Fruit fly (Drosophila melanogaster) whole organism, embryonic: ENCODE measurements around the gene Mrgn1.

Source experiments
- Bgb ChIP-seq: fragments of 200-800 bp; sonication (Bioruptor generic); IDR thresholded peaks from 2 replicates; pipeline ENCODE4 v1.3.6; 2022; ENCODE audit warnings: missing biosample characterization, missing genetic modification characterization; ENCODE audit not compliant: partially characterized antibody
- C15 ChIP-seq: fragments of 200-800 bp; sonication (Bioruptor generic); IDR thresholded peaks from 3 replicates; pipeline ENCODE4 v1.3.6; 2022; ENCODE audit warnings: missing biosample characterization, missing genetic modification characterization
- CG10543 ChIP-seq: fragments of 200-800 bp; sonication (Bioruptor generic); optimal IDR thresholded peaks from 3 replicates; lab custom pipeline; 2017; ENCODE audit warnings: missing biosample characterization, mild to moderate bottlenecking, missing genetic modification characterization, moderate library complexity
- CG10565 ChIP-seq: fragments of 200-800 bp; sonication (Bioruptor generic); optimal IDR thresholded peaks from 3 replicates; lab custom pipeline; 2016; ENCODE audit warnings: missing biosample characterization, mild to moderate bottlenecking, missing genetic modification characterization
- CG13296 ChIP-seq: fragments of 200-800 bp; sonication (Bioruptor generic); optimal IDR thresholded peaks from 3 replicates; lab custom pipeline; 2018; ENCODE audit warnings: missing biosample characterization, mild to moderate bottlenecking, missing genetic modification characterization
- CG14441 ChIP-seq: fragments of 200-800 bp; sonication (Bioruptor generic); IDR thresholded peaks from 2 replicates; pipeline ENCODE4 v1.3.6; 2022; ENCODE audit warnings: missing biosample characterization, missing genetic modification characterization
- CG16813 ChIP-seq: fragments of 200-800 bp; sonication (Bioruptor generic); IDR thresholded peaks from 3 replicates; pipeline ENCODE4 v1.3.6; 2022; ENCODE audit warnings: missing biosample characterization, missing genetic modification characterization; ENCODE audit not compliant: partially characterized antibody
- CG17802 ChIP-seq: fragments of 200-800 bp; sonication (Bioruptor generic); optimal IDR thresholded peaks from 2 replicates; lab custom pipeline; 2018; ENCODE audit warnings: missing biosample characterization, mild to moderate bottlenecking, missing genetic modification characterization, moderate library complexity
- CG2129 ChIP-seq: fragments of 200-800 bp; sonication (Bioruptor generic); IDR thresholded peaks from 2 replicates; pipeline ENCODE4 v1.3.6; 2022; ENCODE audit warnings: missing biosample characterization, missing genetic modification characterization; ENCODE audit not compliant: partially characterized antibody
- CG2199 ChIP-seq: fragments of 200-800 bp; sonication (Bioruptor generic); IDR thresholded peaks from 3 replicates; pipeline ENCODE4 v1.3.6; 2022; ENCODE audit warnings: missing biosample characterization, missing genetic modification characterization
- CG31365 ChIP-seq: fragments of 200-800 bp; sonication (Bioruptor generic); optimal IDR thresholded peaks from 2 replicates; lab custom pipeline; 2018; ENCODE audit warnings: missing biosample characterization, mild to moderate bottlenecking, missing genetic modification characterization
- CG34224 ChIP-seq: fragments of 200-800 bp; sonication (Bioruptor generic); IDR thresholded peaks from 3 replicates; pipeline ENCODE4 v1.3.6; 2022; ENCODE audit warnings: missing biosample characterization, missing genetic modification characterization; ENCODE audit not compliant: partially characterized antibody
- CG34376 ChIP-seq: fragments of 200-800 bp; sonication (Bioruptor generic); optimal IDR thresholded peaks from 2 replicates; lab custom pipeline; 2018; ENCODE audit warnings: missing biosample characterization, mild to moderate bottlenecking, missing genetic modification characterization
- CG42726 ChIP-seq: fragments of 200-800 bp; sonication (Bioruptor generic); IDR thresholded peaks from 2 replicates; pipeline ENCODE4 v1.3.6; 2022; ENCODE audit warnings: missing biosample characterization, missing genetic modification characterization; ENCODE audit not compliant: partially characterized antibody
- CG7372 ChIP-seq: fragments of 200-800 bp; sonication (Bioruptor generic); IDR thresholded peaks from 2 replicates; pipeline ENCODE4 v1.3.6; 2022; ENCODE audit warnings: missing biosample characterization, missing genetic modification characterization
- CG7745 ChIP-seq: fragments of 200-800 bp; sonication (Bioruptor generic); optimal IDR thresholded peaks from 2 replicates; lab custom pipeline; 2018; ENCODE audit warnings: missing biosample characterization, mild to moderate bottlenecking, missing genetic modification characterization, moderate library complexity
- CG7987 ChIP-seq: fragments of 200-800 bp; sonication (Bioruptor generic); optimal IDR thresholded peaks from 2 replicates; lab custom pipeline; 2018; ENCODE audit warnings: missing biosample characterization, mild to moderate bottlenecking, missing genetic modification characterization, moderate library complexity
- CG8290 ChIP-seq, 3 experiments: fragments of 200-800 bp; sonication (Bioruptor generic); optimal IDR thresholded peaks; 2 replicates each; lab custom pipeline; 2016 to 2019; ENCODE audit warnings: missing biosample characterization in 3 of 3, missing genetic modification characterization in 3 of 3, mild to moderate bottlenecking in 2 of 3, moderate library complexity in 1 of 3
- D19A ChIP-seq: fragments of 200-800 bp; optimal IDR thresholded peaks from 3 replicates; lab custom pipeline; 2019; ENCODE audit warnings: missing biosample characterization, mild to moderate bottlenecking, missing genetic modification characterization, moderate library complexity
- Dbx ChIP-seq: fragments of 200-800 bp; sonication (Bioruptor generic); IDR thresholded peaks from 3 replicates; pipeline ENCODE4 v1.3.6; 2022; ENCODE audit warnings: missing biosample characterization, missing genetic modification characterization
- Dref ChIP-seq: fragments of 200-800 bp; sonication (Bioruptor generic); IDR thresholded peaks from 2 replicates; pipeline ENCODE4 v1.3.6; 2022; ENCODE audit warnings: missing biosample characterization, missing genetic modification characterization
- Elba2 ChIP-seq: fragments of 200-800 bp; sonication (Bioruptor generic); optimal IDR thresholded peaks from 3 replicates; lab custom pipeline; 2016; ENCODE audit warnings: missing biosample characterization, missing genetic modification characterization
- GATAe ChIP-seq: fragments of 200-800 bp; sonication (Bioruptor generic); conservative IDR thresholded peaks from 2 replicates; pipeline ENCODE4 v1.3.6; 2022; ENCODE audit warnings: missing biosample characterization, missing genetic modification characterization
- HLH3B ChIP-seq: fragments of 200-800 bp; sonication (Bioruptor generic); IDR thresholded peaks from 2 replicates; pipeline ENCODE4 v1.3.6; 2022; ENCODE audit warnings: missing biosample characterization, missing genetic modification characterization
- Hmr ChIP-seq: fragments of 200-800 bp; sonication (Bioruptor generic); optimal IDR thresholded peaks from 3 replicates; lab custom pipeline; 2017; ENCODE audit warnings: mild to moderate bottlenecking, missing biosample characterization, missing genetic modification reagents, missing genetic modification characterization
- Hr78 ChIP-seq, 2 experiments: fragments of 200-800 bp in 1 of 2; fragments of >200 bp in 1 of 2; sonication (Bioruptor generic) in 1 of 2; optimal IDR thresholded peaks; 2 replicates each; lab custom pipeline; 2017 to 2019; ENCODE audit warnings: missing biosample characterization in 2 of 2, missing genetic modification characterization in 2 of 2, mild to moderate bottlenecking in 1 of 2, moderate library complexity in 1 of 2
- Med ChIP-seq: fragments of 200-800 bp; sonication (Bioruptor generic); peaks from one replicate; lab custom pipeline; 2016; ENCODE audit warnings: missing biosample characterization, missing genetic modification characterization, mild to moderate bottlenecking, inconsistent platforms, moderate library complexity
- Nf-YC ChIP-seq: fragments of 200-800 bp; optimal IDR thresholded peaks from 3 replicates; lab custom pipeline; 2019; ENCODE audit warnings: missing biosample characterization, mild to moderate bottlenecking, missing genetic modification characterization, moderate library complexity
- ab ChIP-seq: fragments of 200-800 bp; sonication (Bioruptor generic); optimal IDR thresholded peaks from 2 replicates; lab custom pipeline; 2016; ENCODE audit warnings: missing biosample characterization, missing genetic modification characterization
- aop ChIP-seq: fragments of 200-800 bp; sonication (Bioruptor generic); IDR thresholded peaks from 2 replicates; pipeline ENCODE4 v1.3.6; 2022; ENCODE audit warnings: missing biosample characterization, missing genetic modification characterization
- crol ChIP-seq: fragments of 200-800 bp; sonication (Bioruptor generic); IDR thresholded peaks from 2 replicates; pipeline ENCODE4 v1.3.6; 2022; ENCODE audit warnings: missing biosample characterization, missing genetic modification characterization
- dan ChIP-seq: fragments of 200-800 bp; sonication (Bioruptor generic); IDR thresholded peaks from 2 replicates; pipeline ENCODE4 v1.3.6; 2022; ENCODE audit warnings: missing biosample characterization, missing genetic modification characterization
- dati ChIP-seq: fragments of 200-800 bp; sonication (Bioruptor generic); IDR thresholded peaks from 2 replicates; pipeline ENCODE4 v1.3.6; 2022; ENCODE audit warnings: missing biosample characterization, missing genetic modification characterization
- exex ChIP-seq: fragments of 200-800 bp; sonication (Bioruptor generic); optimal IDR thresholded peaks from 4 replicates; lab custom pipeline; 2018; ENCODE audit warnings: missing biosample characterization, mild to moderate bottlenecking, missing genetic modification characterization, moderate library complexity
- grn ChIP-seq: fragments of 200-800 bp; sonication (Bioruptor generic); optimal IDR thresholded peaks from 3 replicates; lab custom pipeline; 2017; ENCODE audit warnings: missing biosample characterization, missing genetic modification characterization
- hbn ChIP-seq: fragments of 200-800 bp; sonication (Bioruptor generic); IDR thresholded peaks from 2 replicates; pipeline ENCODE4 v1.3.6; 2022; ENCODE audit warnings: missing biosample characterization, missing genetic modification characterization; ENCODE audit not compliant: partially characterized antibody
- hkb ChIP-seq, 2 experiments: fragments of 200-800 bp in 1 of 2; fragments of >200 bp in 1 of 2; sonication (Bioruptor generic) in 1 of 2; IDR thresholded peaks in 1 of 2; optimal IDR thresholded peaks in 1 of 2; 2 replicates each; pipeline versions ENCODE4 v1.3.6 to Lab custom; 2017 to 2022; ENCODE audit warnings: missing biosample characterization in 1 of 2, missing genetic modification characterization in 1 of 2
- ken ChIP-seq: fragments of 200-800 bp; sonication (Bioruptor generic); IDR thresholded peaks from 3 replicates; pipeline ENCODE4 v1.3.6; 2022; ENCODE audit warnings: missing biosample characterization, missing genetic modification characterization
- lab ChIP-seq: fragments of 200-800 bp; sonication (Bioruptor generic); optimal IDR thresholded peaks from 3 replicates; lab custom pipeline; 2017; ENCODE audit warnings: missing biosample characterization, missing genetic modification characterization, mild to moderate bottlenecking, moderate library complexity, missing genetic modification reagents
- maf-S ChIP-seq: fragments of 200-800 bp; sonication (Bioruptor generic); optimal IDR thresholded peaks from 2 replicates; lab custom pipeline; 2016; ENCODE audit warnings: missing biosample characterization, missing genetic modification characterization
- org-1 ChIP-seq: fragments of 200-800 bp; sonication (Bioruptor generic); optimal IDR thresholded peaks from 2 replicates; lab custom pipeline; 2017; ENCODE audit warnings: missing biosample characterization, missing genetic modification characterization
- pum ChIP-seq: fragments of 200-800 bp; sonication (Bioruptor generic); optimal IDR thresholded peaks from 2 replicates; lab custom pipeline; 2016; ENCODE audit warnings: missing biosample characterization, missing genetic modification characterization
- row ChIP-seq: fragments of 200-800 bp; sonication (Bioruptor generic); IDR thresholded peaks from 3 replicates; pipeline ENCODE4 v1.3.6; 2022; ENCODE audit warnings: missing biosample characterization, missing genetic modification characterization
- sd ChIP-seq: fragments of 200-800 bp; sonication (Bioruptor generic); optimal IDR thresholded peaks from 3 replicates; lab custom pipeline; 2018; ENCODE audit warnings: missing biosample characterization, mild to moderate bottlenecking, missing genetic modification characterization, moderate library complexity
- sens ChIP-seq: fragments of 200-800 bp; sonication (Bioruptor generic); peaks from one replicate; lab custom pipeline; 2016; ENCODE audit warnings: missing biosample characterization, missing genetic modification characterization
- slbo ChIP-seq: fragments of 200-800 bp; sonication (Bioruptor generic); IDR thresholded peaks from 2 replicates; pipeline ENCODE4 v1.3.6; 2022; ENCODE audit warnings: missing biosample characterization, missing genetic modification characterization
- ssp ChIP-seq: fragments of 200-800 bp; sonication (Bioruptor generic); IDR thresholded peaks from 2 replicates; pipeline ENCODE4 v1.3.6; 2022; ENCODE audit warnings: missing biosample characterization, missing genetic modification characterization
- stwl ChIP-seq: fragments of 200-800 bp; sonication (Bioruptor generic); optimal IDR thresholded peaks from 3 replicates; lab custom pipeline; 2018; ENCODE audit warnings: missing biosample characterization, mild to moderate bottlenecking, missing genetic modification characterization, moderate library complexity
- sug ChIP-seq: fragments of 200-800 bp; optimal IDR thresholded peaks from 2 replicates; lab custom pipeline; 2019; ENCODE audit warnings: missing biosample characterization, mild to moderate bottlenecking, missing genetic modification characterization, moderate library complexity
- wdn ChIP-seq: fragments of 200-800 bp; sonication (Bioruptor generic); IDR thresholded peaks from 2 replicates; pipeline ENCODE4 v1.3.6; 2022; ENCODE audit warnings: missing biosample characterization, missing genetic modification characterization

The Mrgn1 gene

DNA sequence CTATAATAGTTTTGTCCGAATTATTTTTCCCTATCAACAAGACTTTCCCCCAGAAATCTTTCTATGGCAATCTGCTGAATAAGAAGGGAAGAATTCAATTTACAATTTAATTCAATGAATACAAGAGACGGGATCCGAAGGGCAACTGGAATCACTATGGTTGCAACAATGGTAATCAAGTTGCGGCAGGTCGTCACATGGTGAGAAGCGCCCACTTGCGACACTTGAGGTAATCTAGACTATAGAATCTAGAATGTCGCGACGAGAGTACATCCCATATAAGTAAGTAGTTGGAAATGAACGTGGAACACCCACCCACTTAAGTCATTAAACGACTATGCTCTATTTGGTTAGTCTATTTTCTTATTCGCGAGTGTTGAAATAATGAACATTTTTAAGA is 39.9 kb downstream of the Mrgn1 start:
- no peak for TF ChIP-seq org-1 (GFP tag; lab: Kevin White, UChicago)
- peak; percentile 49 for TF ChIP-seq sug (tag; lab: Kevin White, UChicago)
- TF ChIP-seq CG31365 (tag; lab: Kevin White, UChicago): no peak
- TF ChIP-seq aop: no peak
- TF ChIP-seq C15 (GFP tag; lab: Robert Waterston, UW): no peak
- peak; percentile 18 for TF ChIP-seq CG10543 (GFP tag; lab: Kevin White, UChicago)
- no peak for TF ChIP-seq CG17802 (tag; lab: Kevin White, UChicago)
- TF ChIP-seq Bgb: no peak
- TF ChIP-seq CG2129 (GFP tag; lab: Robert Waterston, UW): no peak
- peak; percentile 38 for TF ChIP-seq slbo (GFP tag; lab: Robert Waterston, UW)
- TF ChIP-seq stwl (tag; lab: Kevin White, UChicago): no peak
- TF ChIP-seq grn (GFP tag; lab: Kevin White, UChicago): peak; percentile 43
- peak; percentile 25 for TF ChIP-seq CG13296 (GFP tag; lab: Kevin White, UChicago)
- TF ChIP-seq hbn (GFP tag; lab: Robert Waterston, UW): no peak
- TF ChIP-seq CG34224 (GFP tag; lab: Robert Waterston, UW): no peak
- no peak for TF ChIP-seq maf-S (GFP tag; lab: Kevin White, UChicago)
- TF ChIP-seq wdn (GFP tag; lab: Robert Waterston, UW): no peak
- TF ChIP-seq crol (GFP tag; lab: Robert Waterston, UW): no peak
- 0 out of 2 replicates have a peak, but pooled peaks have one; percentile 24 for TF ChIP-seq HLH3B
- TF ChIP-seq row (GFP tag; lab: Robert Waterston, UW): 0 out of 3 replicates have a peak, but pooled peaks have one; percentile 5
- peak; percentile 19 for TF ChIP-seq Hmr (GFP tag; lab: Kevin White, UChicago)
- no peak for TF ChIP-seq Hr78 (GFP tag; optimal IDR thresholded peaks at IDR 0.05; lab: Kevin White, UChicago)
- no peak for TF ChIP-seq CG7372
- TF ChIP-seq ab (GFP tag; lab: Kevin White, UChicago): no peak
- 0 out of 2 replicates have a peak, but pooled peaks have one; percentile 9 for TF ChIP-seq CG14441 (GFP tag; lab: Robert Waterston, UW)
- TF ChIP-seq hkb (optimal IDR thresholded peaks at IDR 0.05; lab: Kevin White, UChicago): no peak
- no peak for TF ChIP-seq hkb (GFP tag; IDR thresholded peaks at IDR 0.05; lab: Robert Waterston, UW)
- TF ChIP-seq dati (GFP tag; lab: Robert Waterston, UW): no peak
- TF ChIP-seq exex: peak; percentile 51
- 0 out of 3 replicates have a peak, but pooled peaks have one; percentile 22 for TF ChIP-seq Dbx (GFP tag; lab: Robert Waterston, UW)
- 0 out of 3 replicates have a peak, but pooled peaks have one; percentile 31 for TF ChIP-seq CG2199
- peak; percentile 21 for TF ChIP-seq lab (GFP tag; lab: Kevin White, UChicago)
- no peak for TF ChIP-seq dan (GFP tag; lab: Robert Waterston, UW)
- no peak for TF ChIP-seq CG42726
- TF ChIP-seq CG7987 (GFP tag; lab: Kevin White, UChicago): peak; percentile 1
- TF ChIP-seq Elba2 (GFP tag; lab: Kevin White, UChicago): no peak
- peak; percentile 61 for TF ChIP-seq sens (GFP tag; lab: Kevin White, UChicago)
- no peak for TF ChIP-seq CG7745 (tag; lab: Kevin White, UChicago)
- TF ChIP-seq CG34376: peak; percentile 19
- TF ChIP-seq Med: peak; percentile 75
- no peak for TF ChIP-seq ssp (GFP tag; lab: Robert Waterston, UW)

DNA sequence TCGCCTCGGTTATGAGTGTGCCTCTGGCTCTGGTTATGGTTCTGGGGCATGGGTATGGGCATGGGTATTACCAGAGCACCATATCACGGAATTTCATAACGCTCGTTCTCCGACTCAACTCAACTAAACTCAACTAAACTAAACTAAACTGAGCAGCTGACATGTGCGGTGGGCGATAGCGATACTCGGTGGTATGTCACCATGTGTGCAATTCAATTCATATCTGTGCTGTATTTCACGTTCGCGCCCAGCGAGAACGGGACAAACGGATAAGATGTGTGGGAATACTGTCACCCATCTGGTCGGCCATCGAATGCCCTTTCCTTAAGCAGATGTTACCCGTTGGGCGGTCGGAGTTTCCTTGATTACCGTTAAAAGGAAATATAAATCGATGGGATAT is 41.5 kb downstream of the Mrgn1 start, which contains the start of gene CG12177:
CG12177 (minus strand) TSS at position 239 of the 400 bp plus-strand sequence.
- no peak for TF ChIP-seq CG10565
- TF ChIP-seq CG8290 (GFP tag; optimal IDR thresholded peaks at IDR 0.05; lab: Kevin White, UChicago): no peak
- peak in 1 of 2 experiments; percentile 41 for TF ChIP-seq CG8290 (tag; optimal IDR thresholded peaks at IDR 0.05; lab: Kevin White, UChicago)
- TF ChIP-seq aop: no peak
- TF ChIP-seq CG10543 (GFP tag; lab: Kevin White, UChicago): peak; percentile 75
- peak; percentile 54 for TF ChIP-seq exex
- peak; percentile 73 for TF ChIP-seq sug (tag; lab: Kevin White, UChicago)
- TF ChIP-seq ken (GFP tag; lab: Robert Waterston, UW): no peak
- TF ChIP-seq pum: no peak
- no peak for TF ChIP-seq CG16813 (GFP tag; lab: Robert Waterston, UW)
- TF ChIP-seq Nf-YC (tag; lab: Kevin White, UChicago): no peak
- TF ChIP-seq sd (tag; lab: Kevin White, UChicago): peak; percentile 57
- peak; percentile 21; the same call in 1 of the 2 replicates for TF ChIP-seq GATAe (GFP tag; lab: Robert Waterston, UW)
- TF ChIP-seq Dref: 0 out of 2 replicates have a peak, but pooled peaks have one; percentile 20
- TF ChIP-seq CG13296 (GFP tag; lab: Kevin White, UChicago): peak; percentile 6
- TF ChIP-seq D19A (tag; lab: Kevin White, UChicago): peak; percentile 87
